Worm (Caenorhabditis elegans) whole organism, mixed stage, embryonic: Measurements from ENCODE around the gene hlh-31.

Source experiments
- M03D4.4 ChIP-seq: sonication (generic microtip); optimal IDR thresholded peaks from 2 replicates; lab custom pipeline; 2017; ENCODE audit warnings: mild to moderate bottlenecking, missing genetic modification characterization, missing compliant biosample characterization
- ceh-39 ChIP-seq: fragments of 150-350 bp; optimal IDR thresholded peaks from 2 replicates; lab custom pipeline; 2014; ENCODE audit warnings: missing biosample characterization, missing genetic modification characterization
- lin-13 ChIP-seq: fragments of 150-350 bp; optimal IDR thresholded peaks from 2 replicates; lab custom pipeline; 2014; ENCODE audit warnings: missing biosample characterization, missing genetic modification characterization
- nhr-76 ChIP-seq: sonication (generic microtip); optimal IDR thresholded peaks from 2 replicates; lab custom pipeline; 2017; ENCODE audit warnings: missing biosample characterization, missing genetic modification characterization

DNA sequence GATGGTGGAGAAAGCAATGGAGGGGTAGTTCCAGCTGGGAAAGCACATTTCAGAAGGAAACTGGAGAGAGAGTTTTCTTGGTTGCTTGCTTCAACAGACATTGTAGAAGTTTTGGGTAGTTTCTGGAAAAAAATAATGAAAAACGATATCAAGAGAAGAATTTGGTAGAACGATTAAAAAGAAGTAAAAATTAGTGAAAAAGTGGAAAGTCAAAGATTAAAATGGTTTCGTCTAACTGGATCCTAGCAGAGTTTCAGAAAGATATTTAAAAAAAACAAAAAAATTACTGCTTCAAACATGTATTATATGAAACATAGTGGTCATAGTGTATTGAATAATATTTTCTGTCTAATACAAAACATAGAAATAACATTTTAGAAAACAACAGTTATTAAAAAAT is 19.9 kb downstream of the hlh-31 start, which contains the start of gene F38C2.7:
- no peak for TF ChIP-seq M03D4.4 (tag; lab: Kevin White, UChicago)
- TF ChIP-seq lin-13 (tag; lab: Kevin White, UChicago) = no peak
- no peak for TF ChIP-seq nhr-76 (tag; lab: Kevin White, UChicago)
- no peak for TF ChIP-seq ceh-39 (tag; lab: Kevin White, UChicago)
